Worm (Caenorhabditis elegans) whole organism, L4 larva: ENCODE data around the gene enpp-1.

Experiments used
- R02D3.7 ChIP-seq: fragments of 150-350 bp; sonication (generic microtip); optimal IDR thresholded peaks from 3 replicates; lab custom pipeline; 2014; ENCODE audit warnings: missing biosample characterization, missing genetic modification characterization
- dmd-9 ChIP-seq: fragments of 200-800 bp; sonication (Bioruptor generic); IDR thresholded peaks from 2 replicates; pipeline ENCODE4 v1.3.6; 2022; ENCODE audit warnings: missing genetic modification reagents, missing genetic modification characterization, missing compliant biosample characterization
- fos-1 ChIP-seq: fragments of 150-350 bp; optimal IDR thresholded peaks from 2 replicates; lab custom pipeline; 2014; ENCODE audit warnings: missing biosample characterization, missing genetic modification characterization
- lin-15B ChIP-seq: fragments of 150-350 bp; sonication (generic microtip); optimal IDR thresholded peaks from 3 replicates; lab custom pipeline; 2014; ENCODE audit warnings: missing biosample characterization, missing genetic modification characterization
- lin-38 ChIP-seq: fragments of 200-800 bp; sonication (Bioruptor generic); IDR thresholded peaks from 2 replicates; pipeline ENCODE4 v1.3.6; 2022; ENCODE audit warnings: missing genetic modification reagents, missing genetic modification characterization, missing compliant biosample characterization
- lin-39 ChIP-seq: fragments of 150-350 bp; optimal IDR thresholded peaks from 2 replicates; lab custom pipeline; 2014; ENCODE audit warnings: missing biosample characterization, missing genetic modification reagents, missing genetic modification characterization
- mdl-1 ChIP-seq, 2 experiments: fragments of 150-350 bp in 1 of 2; sonication (generic microtip) in 1 of 2; optimal IDR thresholded peaks; 2 replicates each; lab custom pipeline; 2014 to 2017; ENCODE audit warnings: missing biosample characterization in 2 of 2, missing genetic modification characterization in 2 of 2
- nhr-76 ChIP-seq: fragments of 150-350 bp; optimal IDR thresholded peaks from 2 replicates; lab custom pipeline; 2014; ENCODE audit warnings: missing biosample characterization, missing genetic modification characterization
- pha-4 ChIP-seq, 2 experiments: fragments of 150-350 bp in 1 of 2; fragments of 200-800 bp in 1 of 2; sonication (Bioruptor generic) in 1 of 2; IDR thresholded peaks in 1 of 2; optimal IDR thresholded peaks in 1 of 2; 2 replicates each; pipeline versions ENCODE4 v1.3.6 to Lab custom; 2014 to 2022; ENCODE audit warnings: missing genetic modification characterization in 2 of 2, missing genetic modification reagents in 2 of 2, missing biosample characterization in 1 of 2, missing compliant biosample characterization in 1 of 2
- pqm-1 ChIP-seq: sonication (generic microtip); optimal IDR thresholded peaks from 2 replicates; lab custom pipeline; 2017; ENCODE audit warnings: missing biosample characterization, missing genetic modification characterization
- snpc-4 ChIP-seq: fragments of 150-350 bp; optimal IDR thresholded peaks from 2 replicates; lab custom pipeline; 2014; ENCODE audit warnings: missing biosample characterization, missing genetic modification characterization
- tag-97 ChIP-seq: fragments of 200-800 bp; sonication (Bioruptor generic); IDR thresholded peaks from 2 replicates; pipeline ENCODE4 v1.3.6; 2022; ENCODE audit warnings: missing genetic modification characterization, missing compliant biosample characterization
- zag-1 ChIP-seq: fragments of 150-350 bp; optimal IDR thresholded peaks from 2 replicates; lab custom pipeline; 2014; ENCODE audit warnings: missing biosample characterization, missing genetic modification characterization

- TF ChIP-seq mdl-1 (tag; optimal IDR thresholded peaks at IDR 0.05; lab: Kevin White, UChicago) = no peak
- TF ChIP-seq lin-15B = no peak
- no peak for TF ChIP-seq lin-39 (tag; lab: Kevin White, UChicago)
- TF ChIP-seq snpc-4 (tag; lab: Kevin White, UChicago) = no peak
- no peak for TF ChIP-seq R02D3.7 (tag; lab: Kevin White, UChicago)
- no peak for TF ChIP-seq pqm-1 (tag; lab: Kevin White, UChicago)
- no peak for TF ChIP-seq pha-4 (GFP tag; IDR thresholded peaks at IDR 0.05; lab: Robert Waterston, UW)
- TF ChIP-seq pha-4 (tag; optimal IDR thresholded peaks at IDR 0.05; lab: Kevin White, UChicago) = no peak
- TF ChIP-seq zag-1 = no peak
- TF ChIP-seq dmd-9 (GFP tag; lab: Robert Waterston, UW) = no peak
- no peak for TF ChIP-seq tag-97
- no peak for TF ChIP-seq lin-38 (GFP tag; lab: Robert Waterston, UW)
- no peak for TF ChIP-seq nhr-76
- TF ChIP-seq fos-1 (tag; lab: Kevin White, UChicago) = no peak
Observed at ce11 chrV:12115150-12115549, 16.1 kb upstream of the enpp-1 start.
